Worm (Caenorhabditis elegans) whole organism, early embryonic: ENCODE measurements around the gene mrps-31.

ENCODE experiments used
- B0310.2 ChIP-seq: sonication (generic microtip); optimal IDR thresholded peaks from 2 replicates; lab custom pipeline; 2016; ENCODE audit warnings: mild to moderate bottlenecking, missing genetic modification characterization, missing compliant biosample characterization
- F13C5.2 ChIP-seq: sonication (generic microtip); optimal IDR thresholded peaks from 2 replicates; lab custom pipeline; 2017; ENCODE audit warnings: mild to moderate bottlenecking, missing genetic modification characterization, inconsistent platforms, missing compliant biosample characterization
- aly-1 ChIP-seq: sonication (generic microtip); optimal IDR thresholded peaks from 2 replicates; lab custom pipeline; 2016; ENCODE audit warnings: missing genetic modification characterization, missing compliant biosample characterization
- ama-1 ChIP-seq: fragments of 150-350 bp; optimal IDR thresholded peaks from 2 replicates; lab custom pipeline; 2014
- ceh-13 ChIP-seq: fragments of 200-800 bp; sonication (Bioruptor generic); optimal IDR thresholded peaks from 2 replicates; lab custom pipeline; 2018; ENCODE audit warnings: mild to moderate bottlenecking, missing genetic modification characterization, missing compliant biosample characterization
- ceh-36 ChIP-seq: sonication (generic microtip); optimal IDR thresholded peaks from 2 replicates; lab custom pipeline; 2016; ENCODE audit warnings: missing genetic modification characterization, inconsistent platforms, missing compliant biosample characterization
- ets-7 ChIP-seq: sonication (generic microtip); optimal IDR thresholded peaks from 2 replicates; lab custom pipeline; 2016; ENCODE audit warnings: missing genotype, missing genetic modification characterization, missing compliant biosample characterization
- flt-1 ChIP-seq: fragments of 200-800 bp; sonication (Bioruptor generic); IDR thresholded peaks from 2 replicates; pipeline ENCODE4 v1.3.6; 2022; ENCODE audit warnings: missing genetic modification characterization, missing compliant biosample characterization
- hmbx-1 ChIP-seq: sonication (generic microtip); optimal IDR thresholded peaks from 2 replicates; lab custom pipeline; 2016; ENCODE audit warnings: mild to moderate bottlenecking, missing genetic modification characterization, missing compliant biosample characterization
- hmg-4 ChIP-seq: fragments of 200-800 bp; sonication (Bioruptor generic); optimal IDR thresholded peaks from 2 replicates; lab custom pipeline; 2018; ENCODE audit warnings: mild to moderate bottlenecking, missing genetic modification characterization, missing compliant biosample characterization
- hnd-1 ChIP-seq: sonication (generic microtip); optimal IDR thresholded peaks from 2 replicates; lab custom pipeline; 2016; ENCODE audit warnings: missing genetic modification characterization, missing compliant biosample characterization
- pes-1 ChIP-seq: fragments of 200-800 bp; sonication (Bioruptor generic); IDR thresholded peaks from 2 replicates; pipeline ENCODE4 v1.3.6; 2022; ENCODE audit warnings: missing genetic modification reagents, missing genetic modification characterization, missing compliant biosample characterization
- scrt-1 ChIP-seq: fragments of 200-800 bp; sonication (Bioruptor generic); IDR thresholded peaks from 2 replicates; pipeline ENCODE4 v1.3.6; 2022; ENCODE audit warnings: missing genetic modification characterization, missing compliant biosample characterization
- sea-1 ChIP-seq: fragments of 200-800 bp; sonication (Bioruptor generic); conservative IDR thresholded peaks from 2 replicates; pipeline ENCODE4 v1.3.6; 2022; ENCODE audit warnings: missing genetic modification characterization, missing compliant biosample characterization
- tbx-11 ChIP-seq: fragments of 200-800 bp; sonication (Bioruptor generic); IDR thresholded peaks from 2 replicates; pipeline ENCODE4 v1.3.6; 2022; ENCODE audit warnings: missing genetic modification characterization, missing compliant biosample characterization
- tra-4 ChIP-seq: sonication (generic microtip); optimal IDR thresholded peaks from 2 replicates; lab custom pipeline; 2017; ENCODE audit warnings: missing genetic modification characterization, missing compliant biosample characterization

mrps-31 gene

ce11 chrIII:3612387-3612786 lies 17.8 kb downstream of the mrps-31 start:
- TF ChIP-seq hmbx-1 (tag; lab: Kevin White, UChicago): no peak
- TF ChIP-seq ama-1 (lab: Kevin White, UChicago): peak; percentile 69

ce11 chrIII:3605681-3606080 lies 24.5 kb downstream of the mrps-31 start:
- TF ChIP-seq hmbx-1 (tag; lab: Kevin White, UChicago) (no peak), aly-1 (no peak), tbx-11 (no peak), ceh-13 (GFP tag; lab: Kevin White, UChicago) (no peak), ceh-36 (no peak)

- TF ChIP-seq scrt-1 (GFP tag; lab: Robert Waterston, UW) (no peak), ama-1 (lab: Kevin White, UChicago) (no peak), tbx-11 (no peak), tra-4 (tag; lab: Kevin White, UChicago) (no peak), flt-1 (GFP tag; lab: Robert Waterston, UW) (no peak), hmbx-1 (tag; lab: Kevin White, UChicago) (no peak), B0310.2 (tag; lab: Kevin White, UChicago) (no peak), aly-1 (no peak), sea-1 (no peak), pes-1 (GFP tag; lab: Robert Waterston, UW) (no peak), F13C5.2 (tag; lab: Kevin White, UChicago) (no peak), hmg-4 (GFP tag; lab: Kevin White, UChicago) (no peak), ceh-13 (GFP tag; lab: Kevin White, UChicago) (no peak), ceh-36 (no peak)
Measured at ce11 chrIII:3601271-3601670, 28.9 kb downstream of the mrps-31 start.

- no peak for TF ChIP-seq tbx-11
Measured at ce11 chrIII:3594681-3595080, 35.5 kb downstream of the mrps-31 start.

- TF ChIP-seq hmg-4 (GFP tag; lab: Kevin White, UChicago) (no peak), ceh-13 (GFP tag; lab: Kevin White, UChicago) (no peak)
Measured at ce11 chrIII:3590365-3590764, 39.8 kb downstream of the mrps-31 start, which contains the start of gene ptp-1. Gene ptp-1, plus strand, starts transcription at chrIII:3590722.

ce11 chrIII:3588183-3588582 lies 42.0 kb downstream of the mrps-31 start:
- TF ChIP-seq hmg-4 (GFP tag; lab: Kevin White, UChicago) (no peak), ets-7 (tag; lab: Kevin White, UChicago) (no peak), ceh-36 (no peak), hnd-1 (tag; lab: Kevin White, UChicago) (no peak), tra-4 (tag; lab: Kevin White, UChicago) (no peak), scrt-1 (GFP tag; lab: Robert Waterston, UW) (no peak)

ce11 chrIII:3583341-3583740 lies 46.8 kb downstream of the mrps-31 start:
- TF ChIP-seq hmg-4 (GFP tag; lab: Kevin White, UChicago) (peak; percentile 34), tbx-11 (no peak)

- TF ChIP-seq ets-7 (tag; lab: Kevin White, UChicago): no peak
- no peak for TF ChIP-seq hnd-1 (tag; lab: Kevin White, UChicago)
- TF ChIP-seq sea-1: no peak
- TF ChIP-seq flt-1 (GFP tag; lab: Robert Waterston, UW): no peak
- no peak for TF ChIP-seq ama-1 (lab: Kevin White, UChicago)
- TF ChIP-seq aly-1: no peak
- TF ChIP-seq F13C5.2 (tag; lab: Kevin White, UChicago): no peak
- TF ChIP-seq tra-4 (tag; lab: Kevin White, UChicago): no peak
Measured at ce11 chrIII:3581636-3582035, 48.5 kb downstream of the mrps-31 start, which contains the start of gene C48D5.3. Gene C48D5.3, minus strand, starts transcription at chrIII:3581736.
